Fruit fly (Drosophila melanogaster) whole organism, embryonic: ENCODE results near the gene CG6415.

Experiments
- Blimp-1 ChIP-seq: fragments of 200-800 bp; sonication (Bioruptor generic); optimal IDR thresholded peaks from 3 replicates; lab custom pipeline; 2018; ENCODE audit warnings: missing biosample characterization, missing genetic modification characterization, mild to moderate bottlenecking, moderate library complexity, missing genetic modification reagents
- CG10209 ChIP-seq: fragments of 200-800 bp; sonication (Bioruptor generic); optimal IDR thresholded peaks from 3 replicates; lab custom pipeline; 2017; ENCODE audit warnings: missing biosample characterization, mild to moderate bottlenecking, missing genetic modification characterization, missing genetic modification reagents
- CG10462 ChIP-seq: fragments of 200-800 bp; sonication (Bioruptor generic); optimal IDR thresholded peaks from 2 replicates; lab custom pipeline; 2016; ENCODE audit warnings: missing biosample characterization, missing genetic modification characterization
- CG10959 ChIP-seq: fragments of 200-800 bp; sonication (Bioruptor generic); IDR thresholded peaks from 2 replicates; pipeline ENCODE4 v1.3.6; 2022; ENCODE audit warnings: missing biosample characterization, missing genetic modification characterization
- CG11456 ChIP-seq: fragments of 200-800 bp; sonication (Bioruptor generic); IDR thresholded peaks from 3 replicates; pipeline ENCODE4 v1.3.6; 2022; ENCODE audit warnings: missing biosample characterization, missing genetic modification characterization
- CG11695 ChIP-seq: fragments of 200-800 bp; sonication (Bioruptor generic); IDR thresholded peaks from 3 replicates; pipeline ENCODE4 v1.3.6; 2022; ENCODE audit warnings: missing biosample characterization, missing genetic modification characterization
- CG12155 ChIP-seq: fragments of 200-800 bp; sonication (Bioruptor generic); optimal IDR thresholded peaks from 3 replicates; lab custom pipeline; 2016; ENCODE audit warnings: missing biosample characterization, missing genetic modification characterization
- CG12219 ChIP-seq: fragments of 200-800 bp; sonication (Bioruptor generic); optimal IDR thresholded peaks from 3 replicates; lab custom pipeline; 2018; ENCODE audit warnings: missing biosample characterization, mild to moderate bottlenecking, missing genetic modification characterization
- CG12236 ChIP-seq: fragments of 200-800 bp; sonication (Bioruptor generic); optimal IDR thresholded peaks from 2 replicates; lab custom pipeline; 2016; ENCODE audit warnings: missing biosample characterization, missing genetic modification characterization
- CG13296 ChIP-seq: fragments of 200-800 bp; sonication (Bioruptor generic); optimal IDR thresholded peaks from 3 replicates; lab custom pipeline; 2018; ENCODE audit warnings: missing biosample characterization, mild to moderate bottlenecking, missing genetic modification characterization
- CG13624 ChIP-seq: fragments of 200-800 bp; sonication (Bioruptor generic); optimal IDR thresholded peaks from 2 replicates; lab custom pipeline; 2016; ENCODE audit warnings: missing biosample characterization, missing genetic modification characterization
- CG14441 ChIP-seq: fragments of 200-800 bp; sonication (Bioruptor generic); IDR thresholded peaks from 2 replicates; pipeline ENCODE4 v1.3.6; 2022; ENCODE audit warnings: missing biosample characterization, missing genetic modification characterization
- CG17328 ChIP-seq: fragments of 200-800 bp; sonication (Bioruptor generic); IDR thresholded peaks from 2 replicates; pipeline ENCODE4 v1.3.6; 2022; ENCODE audit warnings: missing biosample characterization, missing genetic modification characterization
- CG17568 ChIP-seq: fragments of 200-800 bp; sonication (Bioruptor generic); optimal IDR thresholded peaks from 2 replicates; lab custom pipeline; 2018; ENCODE audit warnings: missing biosample characterization, mild to moderate bottlenecking, missing genetic modification characterization, moderate library complexity
- CG18011 ChIP-seq: fragments of 200-800 bp; sonication (Bioruptor generic); optimal IDR thresholded peaks from 2 replicates; lab custom pipeline; 2017; ENCODE audit warnings: missing biosample characterization, missing genetic modification characterization, mild to moderate bottlenecking, moderate library complexity, missing genotype
- CG18619 ChIP-seq: fragments of 200-800 bp; sonication (Bioruptor generic); optimal IDR thresholded peaks from 3 replicates; lab custom pipeline; 2017; ENCODE audit warnings: missing biosample characterization, mild to moderate bottlenecking, missing genetic modification characterization
- CG31224 ChIP-seq: fragments of 200-800 bp; sonication (Bioruptor generic); IDR thresholded peaks from 2 replicates; pipeline ENCODE4 v1.3.6; 2022; ENCODE audit warnings: missing biosample characterization, missing genetic modification characterization
- CG33557 ChIP-seq: fragments of 200-800 bp; sonication (Bioruptor generic); optimal IDR thresholded peaks from 2 replicates; lab custom pipeline; 2019; ENCODE audit warnings: missing biosample characterization, mild to moderate bottlenecking, missing genetic modification characterization, moderate library complexity
- CG3838 ChIP-seq: fragments of 200-800 bp; sonication (Bioruptor generic); optimal IDR thresholded peaks from 3 replicates; lab custom pipeline; 2016; ENCODE audit warnings: missing biosample characterization, missing genetic modification characterization
- CG42726 ChIP-seq: fragments of 200-800 bp; sonication (Bioruptor generic); IDR thresholded peaks from 2 replicates; pipeline ENCODE4 v1.3.6; 2022; ENCODE audit warnings: missing biosample characterization, missing genetic modification characterization; ENCODE audit not compliant: partially characterized antibody
- CG4282 ChIP-seq: fragments of 200-800 bp; sonication (Bioruptor generic); optimal IDR thresholded peaks from 2 replicates; lab custom pipeline; 2016; ENCODE audit warnings: missing biosample characterization, missing genetic modification characterization
- CG4404 ChIP-seq: fragments of 200-800 bp; sonication (Bioruptor generic); IDR thresholded peaks from 2 replicates; pipeline ENCODE4 v1.3.6; 2022; ENCODE audit warnings: missing biosample characterization, missing genetic modification characterization
- CG4820 ChIP-seq: fragments of 200-800 bp; sonication (Bioruptor generic); optimal IDR thresholded peaks from 3 replicates; lab custom pipeline; 2016; ENCODE audit warnings: missing biosample characterization, missing genetic modification characterization
- CG5953 ChIP-seq: fragments of 200-800 bp; sonication (Bioruptor generic); IDR thresholded peaks from 2 replicates; pipeline ENCODE4 v1.3.6; 2022; ENCODE audit warnings: missing biosample characterization, missing genetic modification characterization
- CG6272 ChIP-seq: fragments of 200-800 bp; sonication (Bioruptor generic); IDR thresholded peaks from 2 replicates; pipeline ENCODE4 v1.3.6; 2022; ENCODE audit warnings: missing biosample characterization, missing genetic modification characterization
- CG6765 ChIP-seq: fragments of 200-800 bp; sonication (Bioruptor generic); optimal IDR thresholded peaks from 3 replicates; lab custom pipeline; 2017; ENCODE audit warnings: missing biosample characterization, mild to moderate bottlenecking, missing genetic modification characterization
- CG6813 ChIP-seq: fragments of 200-800 bp; sonication (Bioruptor generic); optimal IDR thresholded peaks from 2 replicates; lab custom pipeline; 2017; ENCODE audit warnings: missing biosample characterization, missing genetic modification characterization, mild to moderate bottlenecking, moderate library complexity, missing genetic modification reagents
- CG7987 ChIP-seq: fragments of 200-800 bp; sonication (Bioruptor generic); optimal IDR thresholded peaks from 2 replicates; lab custom pipeline; 2018; ENCODE audit warnings: missing biosample characterization, mild to moderate bottlenecking, missing genetic modification characterization, moderate library complexity
- H15 ChIP-seq: fragments of 200-800 bp; sonication (Bioruptor generic); IDR thresholded peaks from 3 replicates; pipeline ENCODE4 v1.3.6; 2022; ENCODE audit warnings: missing biosample characterization, missing genetic modification characterization
- Nf-YB ChIP-seq: fragments of 200-800 bp; sonication (Bioruptor generic); optimal IDR thresholded peaks from 3 replicates; lab custom pipeline; 2019; ENCODE audit warnings: missing biosample characterization, mild to moderate bottlenecking, missing genetic modification characterization, moderate library complexity
- Oli ChIP-seq: fragments of 200-800 bp; sonication (Bioruptor generic); optimal IDR thresholded peaks from 2 replicates; lab custom pipeline; 2018; ENCODE audit warnings: missing biosample characterization, mild to moderate bottlenecking, missing genetic modification characterization, moderate library complexity
- Poxn ChIP-seq: fragments of 200-800 bp; sonication (Bioruptor generic); IDR thresholded peaks from 2 replicates; pipeline ENCODE4 v1.3.6; 2022; ENCODE audit warnings: missing biosample characterization, missing genetic modification characterization
- Ssrp ChIP-seq: fragments of 200-800 bp; sonication (Bioruptor generic); optimal IDR thresholded peaks from 2 replicates; lab custom pipeline; 2018; ENCODE audit warnings: missing biosample characterization, mild to moderate bottlenecking, missing genetic modification characterization, moderate library complexity
- corto ChIP-seq: fragments of 200-800 bp; sonication (Bioruptor generic); optimal IDR thresholded peaks from 2 replicates; lab custom pipeline; 2016; ENCODE audit warnings: missing biosample characterization, mild to moderate bottlenecking, missing genetic modification characterization, moderate library complexity
- crol ChIP-seq: fragments of 200-800 bp; sonication (Bioruptor generic); IDR thresholded peaks from 2 replicates; pipeline ENCODE4 v1.3.6; 2022; ENCODE audit warnings: missing biosample characterization, missing genetic modification characterization
- da ChIP-seq: fragments of 200-800 bp; sonication (Bioruptor generic); optimal IDR thresholded peaks from 2 replicates; lab custom pipeline; 2016; ENCODE audit warnings: missing biosample characterization, missing genetic modification characterization
- en ChIP-seq: fragments of 200-800 bp; sonication (Bioruptor generic); optimal IDR thresholded peaks from 2 replicates; lab custom pipeline; 2016; ENCODE audit warnings: missing biosample characterization, missing genetic modification characterization
- fd102C ChIP-seq: fragments of 200-800 bp; sonication (Bioruptor generic); optimal IDR thresholded peaks from 2 replicates; lab custom pipeline; 2018; ENCODE audit warnings: missing biosample characterization, mild to moderate bottlenecking, missing genetic modification characterization, moderate library complexity
- hb ChIP-seq: fragments of 200-800 bp; sonication (Bioruptor generic); IDR thresholded peaks from 3 replicates; pipeline ENCODE4 v1.3.6; 2022; ENCODE audit warnings: missing biosample characterization, missing genetic modification characterization; ENCODE audit not compliant: partially characterized antibody
- jumu ChIP-seq: fragments of 200-800 bp; sonication (Bioruptor generic); optimal IDR thresholded peaks from 3 replicates; lab custom pipeline; 2016; ENCODE audit warnings: missing biosample characterization, missing genetic modification characterization
- ken ChIP-seq: fragments of 200-800 bp; sonication (Bioruptor generic); IDR thresholded peaks from 3 replicates; pipeline ENCODE4 v1.3.6; 2022; ENCODE audit warnings: missing biosample characterization, missing genetic modification characterization
- knrl ChIP-seq: fragments of 200-800 bp; sonication (Bioruptor generic); IDR thresholded peaks from 3 replicates; pipeline ENCODE4 v1.3.6; 2022; ENCODE audit warnings: missing biosample characterization, missing genetic modification characterization; ENCODE audit not compliant: partially characterized antibody
- mam ChIP-seq: fragments of 200-800 bp; sonication (Bioruptor generic); optimal IDR thresholded peaks from 3 replicates; lab custom pipeline; 2016; ENCODE audit warnings: missing biosample characterization, missing genetic modification characterization
- nerfin-1 ChIP-seq: fragments of 200-800 bp; sonication (Bioruptor generic); optimal IDR thresholded peaks from 3 replicates; lab custom pipeline; 2019; ENCODE audit warnings: missing biosample characterization, mild to moderate bottlenecking, missing genetic modification characterization, moderate library complexity
- peb ChIP-seq: fragments of 200-800 bp; sonication (Bioruptor generic); IDR thresholded peaks from 2 replicates; pipeline ENCODE4 v1.3.6; 2022; ENCODE audit warnings: missing biosample characterization, missing genetic modification characterization
- slou ChIP-seq: fragments of 200-800 bp; sonication (Bioruptor generic); optimal IDR thresholded peaks from 3 replicates; lab custom pipeline; 2016; ENCODE audit warnings: missing biosample characterization, missing genetic modification characterization
- sug ChIP-seq: fragments of 200-800 bp; optimal IDR thresholded peaks from 2 replicates; lab custom pipeline; 2019; ENCODE audit warnings: missing biosample characterization, mild to moderate bottlenecking, missing genetic modification characterization, moderate library complexity
- tgo ChIP-seq: fragments of 200-800 bp; sonication (Bioruptor generic); IDR thresholded peaks from 3 replicates; pipeline ENCODE4 v1.3.6; 2022; ENCODE audit warnings: missing biosample characterization, missing genetic modification characterization
- vvl ChIP-seq: fragments of 200-800 bp; sonication (Bioruptor generic); IDR thresholded peaks from 2 replicates; pipeline ENCODE4 v1.3.6; 2022; ENCODE audit warnings: missing biosample characterization, missing genetic modification characterization
- wek ChIP-seq: fragments of 200-800 bp; sonication (Bioruptor generic); optimal IDR thresholded peaks from 3 replicates; lab custom pipeline; 2018; ENCODE audit warnings: missing biosample characterization, mild to moderate bottlenecking, missing genetic modification characterization, moderate library complexity

CG6415 gene

dm6 chr2L:10748218-10748617 is 44.8 kb downstream of the CG6415 start (continued):
- no peak for TF ChIP-seq CG4820
- TF ChIP-seq CG13624: no peak
- TF ChIP-seq mam (GFP tag; lab: Kevin White, UChicago): no peak
- TF ChIP-seq CG33557 (GFP tag; lab: Kevin White, UChicago): no peak
- no peak for TF ChIP-seq CG13296 (GFP tag; lab: Kevin White, UChicago)
- TF ChIP-seq CG18011: no peak
- TF ChIP-seq CG11695 (GFP tag; lab: Robert Waterston, UW): no peak
- TF ChIP-seq CG4282 (GFP tag; lab: Kevin White, UChicago): no peak
- TF ChIP-seq wek: no peak
- TF ChIP-seq crol (GFP tag; lab: Robert Waterston, UW): no peak
- TF ChIP-seq CG4404: no peak
- no peak for TF ChIP-seq Oli (tag; lab: Kevin White, UChicago)
- no peak for TF ChIP-seq CG12219
- TF ChIP-seq jumu: no peak
- TF ChIP-seq slou (GFP tag; lab: Kevin White, UChicago): no peak
- TF ChIP-seq CG17568 (GFP tag; lab: Kevin White, UChicago): no peak
- TF ChIP-seq da (GFP tag; lab: Kevin White, UChicago): no peak
- TF ChIP-seq vvl (GFP tag; lab: Robert Waterston, UW): no peak
- no peak for TF ChIP-seq tgo (GFP tag; lab: Robert Waterston, UW)
- 0 out of 3 replicates have a peak, but pooled peaks have one; percentile 30 for TF ChIP-seq H15 (GFP tag; lab: Robert Waterston, UW)
- TF ChIP-seq CG11456: no peak
- TF ChIP-seq Nf-YB: no peak
- no peak for TF ChIP-seq corto (GFP tag; lab: Kevin White, UChicago)
- no peak for TF ChIP-seq CG6272 (GFP tag; lab: Robert Waterston, UW)
- TF ChIP-seq CG17328: peak; percentile 23; the same call in 1 of the 2 replicates
- TF ChIP-seq CG6813 (GFP tag; lab: Kevin White, UChicago): no peak
- no peak for TF ChIP-seq CG18619 (GFP tag; lab: Kevin White, UChicago)
- TF ChIP-seq knrl (GFP tag; lab: Robert Waterston, UW): no peak
- 0 out of 2 replicates have a peak, but pooled peaks have one; percentile 9 for TF ChIP-seq CG5953 (GFP tag; lab: Robert Waterston, UW)
- TF ChIP-seq Ssrp (tag; lab: Kevin White, UChicago): no peak
- TF ChIP-seq CG31224 (GFP tag; lab: Robert Waterston, UW): no peak
- no peak for TF ChIP-seq fd102C (GFP tag; lab: Kevin White, UChicago)
- no peak for TF ChIP-seq ken
- no peak for TF ChIP-seq CG3838 (GFP tag; lab: Kevin White, UChicago)
- no peak for TF ChIP-seq CG10209 (GFP tag; lab: Kevin White, UChicago)
- TF ChIP-seq Poxn (GFP tag; lab: Robert Waterston, UW): no peak

- TF ChIP-seq en (GFP tag; lab: Kevin White, UChicago) (no peak), CG14441 (GFP tag; lab: Robert Waterston, UW) (no peak), Nf-YB (no peak), nerfin-1 (tag; lab: Kevin White, UChicago) (no peak), Blimp-1 (GFP tag; lab: Kevin White, UChicago) (peak; percentile 69), CG13624 (no peak), vvl (GFP tag; lab: Robert Waterston, UW) (peak; percentile 35; the same call in 1 of the 2 replicates), sug (tag; lab: Kevin White, UChicago) (no peak), CG7987 (no peak), hb (GFP tag; lab: Robert Waterston, UW) (no peak), CG42726 (no peak; the same call in 1 of the 2 replicates), CG12155 (GFP tag; lab: Kevin White, UChicago) (no peak), CG6765 (no peak), CG12236 (GFP tag; lab: Kevin White, UChicago) (no peak), CG10462 (GFP tag; lab: Kevin White, UChicago) (no peak), CG10959 (no peak), peb (GFP tag; lab: Robert Waterston, UW) (no peak)
Measured at dm6 chr2L:10749607-10750467, 46.4 kb downstream of the CG6415 start.
